Worm (Caenorhabditis elegans): ENCODE measurements around the gene sop-2.

The sop-2 gene

DNA sequence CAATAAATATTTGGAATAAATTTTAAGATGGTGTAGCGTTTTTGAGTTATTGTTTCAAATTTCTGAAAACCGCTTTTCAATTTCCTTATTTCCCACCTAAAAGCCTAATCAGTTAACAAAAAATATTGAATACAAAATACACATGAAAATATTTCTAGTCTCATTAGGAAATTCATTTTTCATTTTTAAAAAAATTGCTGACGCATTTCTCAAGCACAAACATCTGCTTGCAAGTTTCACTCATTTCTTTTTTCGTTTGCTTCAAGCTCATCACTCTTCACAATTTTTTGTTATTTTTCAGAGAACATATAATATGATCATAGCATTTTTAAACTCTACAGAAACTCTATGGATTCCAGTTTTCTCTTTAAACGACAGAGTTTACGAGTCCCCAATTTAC is 48.2 kb downstream of the sop-2 start, which contains the start of gene sre-41:
TSS of gene sre-41 (plus strand) at position 301 of the 400 bp plus-strand sequence.
- TF ChIP-seq ztf-1 (GFP tag; conservative IDR thresholded peaks at IDR 0.05): no peak
- no peak for TF ChIP-seq unc-55 (GFP tag; optimal IDR thresholded peaks at IDR 0.05)
- no peak for TF ChIP-seq blmp-1 (tag; optimal IDR thresholded peaks at IDR 0.05; ENCODE audit: insufficient read depth)
- TF ChIP-seq gmeb-1 (tag; optimal IDR thresholded peaks at IDR 0.05): no peak
- no peak for TF ChIP-seq nhr-23 (tag; optimal IDR thresholded peaks at IDR 0.05)
- no peak for TF ChIP-seq Y55F3AM.14 (GFP tag; optimal IDR thresholded peaks at IDR 0.05)
- TF ChIP-seq lin-39 (tag; optimal IDR thresholded peaks at IDR 0.05): no peak
- no peak for TF ChIP-seq nhr-237 (tag; optimal IDR thresholded peaks at IDR 0.05)
- no peak for TF ChIP-seq mab-5 (tag; optimal IDR thresholded peaks at IDR 0.05)
- TF ChIP-seq unc-39 (tag; optimal IDR thresholded peaks at IDR 0.05): no peak
- TF ChIP-seq skn-1 (tag; optimal IDR thresholded peaks at IDR 0.05): no peak

DNA sequence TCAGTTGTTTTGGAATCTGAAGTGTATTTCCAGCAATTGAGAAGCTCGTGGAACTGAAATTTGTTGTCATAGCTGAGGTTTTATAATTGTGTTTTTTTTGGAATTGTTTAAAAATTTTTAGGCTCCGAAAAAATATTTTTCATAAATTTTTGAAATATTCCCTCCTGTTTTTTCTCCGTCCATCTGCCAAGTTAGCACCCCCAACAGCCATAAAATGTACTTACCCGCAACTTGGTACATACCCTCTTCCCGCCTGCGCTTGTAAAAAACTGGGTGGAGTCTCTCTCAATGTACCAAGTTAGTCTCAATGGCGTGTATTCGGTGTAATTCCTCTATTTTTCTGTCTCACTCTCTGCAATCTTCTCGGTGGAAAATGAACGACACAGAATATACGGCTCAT is 50.0 kb downstream of the sop-2 start, which contains the start of gene Y57A10B.6:
TSS of gene Y57A10B.6 (plus strand) at position 301 of the 400 bp plus-strand sequence.
- TF ChIP-seq sma-9 (GFP tag; optimal IDR thresholded peaks at IDR 0.05): no peak
- TF ChIP-seq sma-9 (tag; optimal IDR thresholded peaks at IDR 0.05): no peak
- no peak for TF ChIP-seq dmd-4 (tag; optimal IDR thresholded peaks at IDR 0.05)
- no peak for TF ChIP-seq snpc-4 (tag; optimal IDR thresholded peaks at IDR 0.05)

DNA sequence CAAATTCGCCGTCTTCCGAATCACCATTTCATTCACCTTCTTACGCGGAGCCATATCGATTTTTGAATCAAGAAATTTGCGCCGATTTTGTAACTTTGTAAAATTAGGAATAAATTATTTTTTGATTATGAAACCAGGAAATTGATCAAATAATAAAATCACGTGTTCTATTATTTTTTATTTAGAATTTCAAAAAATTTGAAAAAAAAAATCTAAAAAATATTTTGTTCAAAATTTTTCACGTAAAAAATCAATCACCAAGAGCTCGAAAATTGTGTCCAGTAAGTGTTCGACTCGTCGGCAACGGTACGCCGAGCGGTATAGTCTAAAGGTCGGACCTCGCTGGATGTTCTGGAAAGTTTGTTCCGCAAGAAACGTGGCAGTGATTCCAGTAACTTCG is 53.9 kb downstream of the sop-2 start, which contains the start of gene Y57A10B.7:
TSS of gene Y57A10B.7 (minus strand) at position 101 of the 400 bp plus-strand sequence.
- no peak for TF ChIP-seq blmp-1 (tag; optimal IDR thresholded peaks at IDR 0.05; ENCODE audit: insufficient read depth)
- TF ChIP-seq nhr-21 (tag; optimal IDR thresholded peaks at IDR 0.05): no peak
- TF ChIP-seq lin-39 (tag; optimal IDR thresholded peaks at IDR 0.05): no peak
- no peak for TF ChIP-seq mdl-1 (tag; optimal IDR thresholded peaks at IDR 0.05)
- TF ChIP-seq sem-4 (tag; optimal IDR thresholded peaks at IDR 0.05): no peak
- no peak for TF ChIP-seq lin-13 (GFP tag; optimal IDR thresholded peaks at IDR 0.05)
- TF ChIP-seq Y55F3AM.14 (GFP tag; optimal IDR thresholded peaks at IDR 0.05): no peak
- no peak for TF ChIP-seq nhr-77 (tag; optimal IDR thresholded peaks at IDR 0.05)
- TF ChIP-seq mab-5 (tag; optimal IDR thresholded peaks at IDR 0.05): no peak
- TF ChIP-seq ztf-1 (GFP tag; conservative IDR thresholded peaks at IDR 0.05): no peak
- no peak for TF ChIP-seq mbf-1 (tag; optimal IDR thresholded peaks at IDR 0.05)

DNA sequence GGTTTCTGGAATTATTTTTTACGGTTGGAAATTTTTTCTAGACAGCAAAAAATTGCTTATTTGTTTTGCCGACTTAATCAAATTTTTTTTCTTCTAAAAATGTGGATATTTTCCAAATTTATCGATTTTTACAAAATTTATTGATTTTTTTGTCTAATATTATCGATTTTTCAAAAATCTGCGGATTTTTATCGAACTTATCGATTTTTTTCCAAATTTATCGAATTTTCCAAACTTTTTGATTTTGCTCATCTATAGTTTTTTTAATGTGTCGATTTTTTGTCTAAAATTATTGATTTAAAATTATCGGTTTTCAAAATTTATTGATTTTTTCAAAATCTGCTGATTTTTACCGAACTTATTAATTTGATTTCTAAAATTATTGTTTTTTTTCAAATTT is 54.4 kb downstream of the sop-2 start:
- TF ChIP-seq lin-39 (tag; optimal IDR thresholded peaks at IDR 0.05): no peak
- TF ChIP-seq sma-3 (GFP tag; optimal IDR thresholded peaks at IDR 0.05): no peak
- no peak for TF ChIP-seq R02D3.7 (tag; optimal IDR thresholded peaks at IDR 0.05)
- TF ChIP-seq elt-3 (tag; optimal IDR thresholded peaks at IDR 0.05): no peak
- no peak for TF ChIP-seq unc-39 (tag; optimal IDR thresholded peaks at IDR 0.05)
- TF ChIP-seq nhr-237 (tag; optimal IDR thresholded peaks at IDR 0.05): no peak
- TF ChIP-seq lin-13 (GFP tag; optimal IDR thresholded peaks at IDR 0.05): no peak
- no peak for TF ChIP-seq ztf-1 (GFP tag; conservative IDR thresholded peaks at IDR 0.05)

All from whole organism, L2 larva.